Worm (Caenorhabditis elegans) whole organism, midembryonic: ENCODE data around the gene M02B1.4.

Experiments used
- T22C8.4 ChIP-seq: fragments of 200-800 bp; sonication (Bioruptor generic); IDR thresholded peaks from 2 replicates; pipeline ENCODE4 v1.3.6; 2022; ENCODE audit warnings: missing genetic modification characterization, missing compliant biosample characterization
- cog-1 ChIP-seq: sonication (generic microtip); optimal IDR thresholded peaks from 2 replicates; lab custom pipeline; 2016; ENCODE audit warnings: missing genetic modification characterization, missing compliant biosample characterization
- flt-1 ChIP-seq: fragments of 200-800 bp; sonication (Bioruptor generic); IDR thresholded peaks from 2 replicates; pipeline ENCODE4 v1.3.6; 2022; ENCODE audit warnings: missing genetic modification characterization, missing compliant biosample characterization
- klf-2 ChIP-seq: fragments of 200-800 bp; sonication (Bioruptor generic); conservative IDR thresholded peaks from 2 replicates; pipeline ENCODE4 v1.3.6; 2022; ENCODE audit warnings: missing genetic modification reagents, missing genetic modification characterization, missing compliant biosample characterization
- med-1 ChIP-seq: sonication (generic microtip); optimal IDR thresholded peaks from 2 replicates; lab custom pipeline; 2017; ENCODE audit warnings: missing genetic modification characterization, mild to moderate bottlenecking, missing compliant biosample characterization, antibody characterized with exemption, missing genetic modification reagents; ENCODE audit not compliant: insufficient read depth
- ref-1 ChIP-seq: fragments of 200-800 bp; sonication (Bioruptor generic); conservative IDR thresholded peaks from 2 replicates; pipeline ENCODE4 v1.3.6; 2022; ENCODE audit warnings: missing genetic modification reagents, missing genetic modification characterization, missing compliant biosample characterization
- tab-1 ChIP-seq: fragments of 200-800 bp; sonication (Bioruptor generic); IDR thresholded peaks from 2 replicates; pipeline ENCODE4 v1.3.6; 2022; ENCODE audit warnings: missing genetic modification characterization, missing compliant biosample characterization
- ztf-23 ChIP-seq: fragments of 200-800 bp; sonication (Bioruptor generic); IDR thresholded peaks from 2 replicates; pipeline ENCODE4 v1.3.6; 2022; ENCODE audit warnings: missing genetic modification reagents, missing genetic modification characterization, missing compliant biosample characterization
- ztf-29 ChIP-seq: fragments of 200-800 bp; sonication (Bioruptor generic); IDR thresholded peaks from 2 replicates; pipeline ENCODE4 v1.3.6; 2022; ENCODE audit warnings: missing genetic modification reagents, missing genetic modification characterization, missing compliant biosample characterization

M02B1.4 gene

ce11 chrIV:12845596-12845995, 20.5 kb upstream of the M02B1.4 start, which contains the start of gene txt-19:
Gene txt-19, plus strand, starts transcription at chrIV:12845899.
- TF ChIP-seq ztf-23 (GFP tag; lab: Robert Waterston, UW) (no peak), flt-1 (no peak), med-1 (GFP tag; lab: Kevin White, UChicago) (no peak), cog-1 (tag; lab: Kevin White, UChicago) (no peak), klf-2 (GFP tag; lab: Robert Waterston, UW) (no peak), ref-1 (no peak), tab-1 (GFP tag; lab: Robert Waterston, UW) (no peak), T22C8.4 (GFP tag; lab: Robert Waterston, UW) (no peak), ztf-29 (no peak)

ce11 chrIV:12842895-12843294, 17.8 kb upstream of the M02B1.4 start:
- TF ChIP-seq med-1 (GFP tag; lab: Kevin White, UChicago) = no peak
- TF ChIP-seq flt-1 = no peak
- no peak for TF ChIP-seq T22C8.4 (GFP tag; lab: Robert Waterston, UW)
- TF ChIP-seq klf-2 (GFP tag; lab: Robert Waterston, UW) = no peak
- no peak for TF ChIP-seq cog-1 (tag; lab: Kevin White, UChicago)
- TF ChIP-seq ztf-29 = no peak
- no peak for TF ChIP-seq ztf-23 (GFP tag; lab: Robert Waterston, UW)
- no peak for TF ChIP-seq ref-1
- TF ChIP-seq tab-1 (GFP tag; lab: Robert Waterston, UW) = no peak

- no peak for TF ChIP-seq flt-1
- TF ChIP-seq cog-1 (tag; lab: Kevin White, UChicago) = no peak
- no peak for TF ChIP-seq med-1 (GFP tag; lab: Kevin White, UChicago)
- TF ChIP-seq ztf-29 = no peak
- no peak for TF ChIP-seq tab-1 (GFP tag; lab: Robert Waterston, UW)
- TF ChIP-seq T22C8.4 (GFP tag; lab: Robert Waterston, UW) = no peak
- TF ChIP-seq ztf-23 (GFP tag; lab: Robert Waterston, UW) = no peak
- no peak for TF ChIP-seq klf-2 (GFP tag; lab: Robert Waterston, UW)
- no peak for TF ChIP-seq ref-1
These were observed 17.0 kb upstream of the M02B1.4 start for ce11 chrIV:12842121-12842520.

ce11 chrIV:12840873-12841272, 15.8 kb upstream of the M02B1.4 start:
- TF ChIP-seq ref-1 (no peak), klf-2 (GFP tag; lab: Robert Waterston, UW) (no peak), T22C8.4 (GFP tag; lab: Robert Waterston, UW) (no peak), tab-1 (GFP tag; lab: Robert Waterston, UW) (no peak), ztf-29 (no peak), med-1 (GFP tag; lab: Kevin White, UChicago) (no peak), cog-1 (tag; lab: Kevin White, UChicago) (no peak), ztf-23 (GFP tag; lab: Robert Waterston, UW) (no peak), flt-1 (no peak)

- no peak for TF ChIP-seq klf-2 (GFP tag; lab: Robert Waterston, UW)
- no peak for TF ChIP-seq ztf-23 (GFP tag; lab: Robert Waterston, UW)
- no peak for TF ChIP-seq ref-1
- no peak for TF ChIP-seq flt-1
- TF ChIP-seq med-1 (GFP tag; lab: Kevin White, UChicago) = no peak
- TF ChIP-seq T22C8.4 (GFP tag; lab: Robert Waterston, UW) = no peak
- TF ChIP-seq cog-1 (tag; lab: Kevin White, UChicago) = no peak
- no peak for TF ChIP-seq tab-1 (GFP tag; lab: Robert Waterston, UW)
- TF ChIP-seq ztf-29 = no peak
These were observed 15.2 kb upstream of the M02B1.4 start for ce11 chrIV:12840348-12840747.

- TF ChIP-seq T22C8.4 (GFP tag; lab: Robert Waterston, UW) (no peak), ztf-23 (GFP tag; lab: Robert Waterston, UW) (no peak), ref-1 (no peak)
These were observed 11.1 kb upstream of the M02B1.4 start, which contains the start of gene M02B1.3 for ce11 chrIV:12836208-12836607. Gene M02B1.3, plus strand, starts transcription at chrIV:12836508.

- TF ChIP-seq T22C8.4 (GFP tag; lab: Robert Waterston, UW) = no peak
- TF ChIP-seq ztf-29 = no peak
- no peak for TF ChIP-seq med-1 (GFP tag; lab: Kevin White, UChicago)
- TF ChIP-seq flt-1 = no peak
- no peak for TF ChIP-seq cog-1 (tag; lab: Kevin White, UChicago)
- no peak for TF ChIP-seq tab-1 (GFP tag; lab: Robert Waterston, UW)
- no peak for TF ChIP-seq ref-1
- no peak for TF ChIP-seq ztf-23 (GFP tag; lab: Robert Waterston, UW)
- no peak for TF ChIP-seq klf-2 (GFP tag; lab: Robert Waterston, UW)
These were observed 10.3 kb upstream of the M02B1.4 start for ce11 chrIV:12835363-12835762.

- TF ChIP-seq flt-1 (no peak), ref-1 (no peak), med-1 (GFP tag; lab: Kevin White, UChicago) (no peak), ztf-23 (GFP tag; lab: Robert Waterston, UW) (no peak), tab-1 (GFP tag; lab: Robert Waterston, UW) (no peak), ztf-29 (no peak), cog-1 (tag; lab: Kevin White, UChicago) (no peak), klf-2 (GFP tag; lab: Robert Waterston, UW) (no peak), T22C8.4 (GFP tag; lab: Robert Waterston, UW) (no peak)
These were observed 9.3 kb upstream of the M02B1.4 start for ce11 chrIV:12834417-12834731.

ce11 chrIV:12833698-12834416, 8.7 kb upstream of the M02B1.4 start:
- no peak for TF ChIP-seq T22C8.4 (GFP tag; lab: Robert Waterston, UW)
- no peak for TF ChIP-seq cog-1 (tag; lab: Kevin White, UChicago)
- no peak for TF ChIP-seq flt-1
- TF ChIP-seq med-1 (GFP tag; lab: Kevin White, UChicago) = no peak
- no peak for TF ChIP-seq klf-2 (GFP tag; lab: Robert Waterston, UW)
- TF ChIP-seq ztf-23 (GFP tag; lab: Robert Waterston, UW) = no peak
- TF ChIP-seq ztf-29 = no peak
